Comparison of ENCODE assay signal across 2 fruit fly cellular contexts in the genomic region with DNA sequence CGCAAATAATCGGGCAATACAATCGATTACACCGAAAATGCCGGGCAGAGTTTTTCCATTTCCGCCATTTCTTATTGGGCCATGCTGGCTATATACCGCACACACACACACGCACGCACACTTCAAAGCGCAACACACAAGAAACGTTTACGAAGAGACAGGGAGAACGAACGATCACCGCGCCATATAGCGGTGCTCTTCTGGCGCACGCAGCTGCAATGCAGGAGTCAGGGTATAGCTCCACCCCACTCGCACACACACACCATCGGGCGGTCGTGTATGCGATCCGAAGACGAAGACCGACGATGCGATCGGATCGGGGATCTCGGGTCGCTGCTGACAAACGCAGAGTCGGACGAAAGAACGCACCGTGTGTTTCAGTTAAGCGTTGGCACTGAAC.
TF ChIP-seq lines count a peak whose summit lies in the region.

Gene wg, plus strand, starts transcription at position 378 of the 400 bp plus-strand sequence.

TF ChIP-seq in whole organism, embryonic, 481 proteins besides CTCF, POLR2A, EP300 and RAD21 (continued from another document and continues in another):
- TF ChIP-seq prd (optimal IDR thresholded peaks at IDR 0.05; lab: Kevin White, UChicago), result no peak
- peak; percentile 15; the same call in 1 of the 3 replicates for TF ChIP-seq prd (GFP tag; IDR thresholded peaks at IDR 0.05; lab: Robert Waterston, UW)
- no peak for TF ChIP-seq CG8944 (GFP tag; optimal IDR thresholded peaks at IDR 0.05; lab: Kevin White, UChicago)
- no peak for TF ChIP-seq CG31388 (GFP tag; optimal IDR thresholded peaks at IDR 0.05; lab: Kevin White, UChicago)
- TF ChIP-seq ato (GFP tag; IDR thresholded peaks at IDR 0.05; lab: Robert Waterston, UW; ENCODE audit: partially characterized antibody), result no peak
- no peak for TF ChIP-seq CG11695 (GFP tag; IDR thresholded peaks at IDR 0.05; lab: Robert Waterston, UW)
- no peak for TF ChIP-seq toy (GFP tag; IDR thresholded peaks at IDR 0.05; lab: Robert Waterston, UW)
- TF ChIP-seq CG12104 (GFP tag; optimal IDR thresholded peaks at IDR 0.05; lab: Kevin White, UChicago), result no peak
- TF ChIP-seq CG34422 (GFP tag; IDR thresholded peaks at IDR 0.05; lab: Robert Waterston, UW), result no peak
- no peak for TF ChIP-seq CG13775 (GFP tag; optimal IDR thresholded peaks at IDR 0.05; lab: Kevin White, UChicago)
- peak; percentile 14 for TF ChIP-seq CG2116 (GFP tag; optimal IDR thresholded peaks at IDR 0.05; lab: Kevin White, UChicago)
- no peak for TF ChIP-seq sima (GFP tag; optimal IDR thresholded peaks at IDR 0.05; lab: Kevin White, UChicago)
- TF ChIP-seq Ptx1 (GFP tag; IDR thresholded peaks at IDR 0.05; lab: Robert Waterston, UW), result no peak
- TF ChIP-seq CG18262 (tag; optimal IDR thresholded peaks at IDR 0.05; lab: Kevin White, UChicago), result peak; percentile 8
- peak; percentile 67; the same call in 2 of the 3 replicates for TF ChIP-seq Opbp (GFP tag; IDR thresholded peaks at IDR 0.05; lab: Robert Waterston, UW; ENCODE audit: partially characterized antibody)
- peak; percentile 7; the same call in 1 of the 2 replicates for TF ChIP-seq chm (GFP tag; IDR thresholded peaks at IDR 0.05; lab: Robert Waterston, UW)
- TF ChIP-seq Dll (GFP tag; IDR thresholded peaks at IDR 0.05; lab: Robert Waterston, UW; ENCODE audit: partially characterized antibody), result no peak
- TF ChIP-seq Hsf (GFP tag; optimal IDR thresholded peaks at IDR 0.05; lab: Kevin White, UChicago), result peak; percentile 5
- TF ChIP-seq CG14965 (GFP tag; optimal IDR thresholded peaks at IDR 0.05; lab: Kevin White, UChicago; ENCODE audit: borderline replicate concordance), result no peak
- no peak for TF ChIP-seq CG31365 (tag; optimal IDR thresholded peaks at IDR 0.05; lab: Kevin White, UChicago)
- TF ChIP-seq stc (GFP tag; IDR thresholded peaks at IDR 0.05; lab: Robert Waterston, UW), result no peak
- TF ChIP-seq CG8281 (tag; optimal IDR thresholded peaks at IDR 0.05; lab: Kevin White, UChicago), result no peak
- peak; percentile 99 for TF ChIP-seq CG8478 (optimal IDR thresholded peaks at IDR 0.05; lab: Kevin White, UChicago)
- no peak for TF ChIP-seq wor (GFP tag; IDR thresholded peaks at IDR 0.05; lab: Robert Waterston, UW)
- TF ChIP-seq CG6791 (GFP tag; IDR thresholded peaks at IDR 0.05; lab: Robert Waterston, UW; ENCODE audit: partially characterized antibody), result no peak
- TF ChIP-seq eve (GFP tag; optimal IDR thresholded peaks at IDR 0.05; lab: Kevin White, UChicago), result no peak
- TF ChIP-seq CG12219 (GFP tag; optimal IDR thresholded peaks at IDR 0.05; lab: Kevin White, UChicago), result no peak
- peak; percentile 32 for TF ChIP-seq stwl (tag; optimal IDR thresholded peaks at IDR 0.05; lab: Kevin White, UChicago)
- TF ChIP-seq sens-2 (GFP tag; IDR thresholded peaks at IDR 0.05; lab: Robert Waterston, UW), result no peak
- TF ChIP-seq Hr39 (optimal IDR thresholded peaks at IDR 0.05; lab: Kevin White, UChicago), result no peak
- no peak for TF ChIP-seq fru (optimal IDR thresholded peaks at IDR 0.05; lab: Kevin White, UChicago)
- 0 out of 3 replicates have a peak, but pooled peaks have one; percentile 40 for TF ChIP-seq CG7963 (GFP tag; IDR thresholded peaks at IDR 0.05; lab: Robert Waterston, UW; ENCODE audit: partially characterized antibody)
- peak; percentile 29; the same call in 1 of the 2 replicates for TF ChIP-seq NFAT (GFP tag; IDR thresholded peaks at IDR 0.05; lab: Robert Waterston, UW)
- TF ChIP-seq Kr (GFP tag; optimal IDR thresholded peaks at IDR 0.05; lab: Kevin White, UChicago), result peak; percentile 27
- TF ChIP-seq CG4360 (GFP tag; IDR thresholded peaks at IDR 0.05; lab: Robert Waterston, UW), result no peak
- TF ChIP-seq repo (GFP tag; optimal IDR thresholded peaks at IDR 0.05; lab: Kevin White, UChicago), result peak; percentile 12
- TF ChIP-seq CG7987 (GFP tag; optimal IDR thresholded peaks at IDR 0.05; lab: Kevin White, UChicago), result peak; percentile 24
- TF ChIP-seq Atf3 (GFP tag; optimal IDR thresholded peaks at IDR 0.05; lab: Kevin White, UChicago), result no peak
- no peak for TF ChIP-seq CG31441 (GFP tag; IDR thresholded peaks at IDR 0.05; lab: Robert Waterston, UW)
- TF ChIP-seq caup (GFP tag; optimal IDR thresholded peaks at IDR 0.05; lab: Kevin White, UChicago; ENCODE audit: severe bottlenecking), result peak; percentile 31
- no peak for TF ChIP-seq Dad (GFP tag; optimal IDR thresholded peaks at IDR 0.05; lab: Kevin White, UChicago)
- peak; percentile 33 for TF ChIP-seq grn (GFP tag; optimal IDR thresholded peaks at IDR 0.05; lab: Kevin White, UChicago)
- TF ChIP-seq usp (GFP tag; optimal IDR thresholded peaks at IDR 0.05; lab: Kevin White, UChicago), result no peak
- TF ChIP-seq Ravus (GFP tag; IDR thresholded peaks at IDR 0.05; lab: Robert Waterston, UW), result no peak
- no peak for TF ChIP-seq Mad (GFP tag; optimal IDR thresholded peaks at IDR 0.05; lab: Kevin White, UChicago)
- no peak for TF ChIP-seq CG18011 (GFP tag; optimal IDR thresholded peaks at IDR 0.05; lab: Kevin White, UChicago)
- no peak for TF ChIP-seq Bteb2 (GFP tag; optimal IDR thresholded peaks at IDR 0.05; lab: Kevin White, UChicago)
- no peak for TF ChIP-seq ken (GFP tag; IDR thresholded peaks at IDR 0.05; lab: Robert Waterston, UW)
- TF ChIP-seq aop (GFP tag; IDR thresholded peaks at IDR 0.05; lab: Robert Waterston, UW), result peak; percentile 37; the same call in 1 of the 2 replicates
- no peak for TF ChIP-seq CG14860 (GFP tag; IDR thresholded peaks at IDR 0.05; lab: Robert Waterston, UW; ENCODE audit: partially characterized antibody)
- TF ChIP-seq bbx (GFP tag; IDR thresholded peaks at IDR 0.05; lab: Robert Waterston, UW; ENCODE audit: partially characterized antibody), result peak; percentile 49
- no peak for TF ChIP-seq zen2 (GFP tag; IDR thresholded peaks at IDR 0.05; lab: Robert Waterston, UW; ENCODE audit: partially characterized antibody)
- peak in 1 of 2 experiments; percentile 14 for TF ChIP-seq Hr51 (GFP tag; optimal IDR thresholded peaks at IDR 0.05; lab: Kevin White, UChicago)
- TF ChIP-seq YL-1 (GFP tag; optimal IDR thresholded peaks at IDR 0.05; lab: Kevin White, UChicago), result no peak
- TF ChIP-seq lov (optimal IDR thresholded peaks at IDR 0.05; lab: Kevin White, UChicago), result no peak
- TF ChIP-seq lov (GFP tag; IDR thresholded peaks at IDR 0.05; lab: Robert Waterston, UW), result no peak
- 0 out of 3 replicates have a peak, but pooled peaks have one; percentile 37 for TF ChIP-seq sr (GFP tag; IDR thresholded peaks at IDR 0.05; lab: Robert Waterston, UW)
- no peak for TF ChIP-seq CG14710 (tag; optimal IDR thresholded peaks at IDR 0.05; lab: Kevin White, UChicago)
- TF ChIP-seq Lpt (GFP tag; optimal IDR thresholded peaks at IDR 0.05; lab: Kevin White, UChicago), result peak; percentile 62
- TF ChIP-seq CG6854 (GFP tag; optimal IDR thresholded peaks at IDR 0.05; lab: Kevin White, UChicago), result no peak
- TF ChIP-seq ase (GFP tag; IDR thresholded peaks at IDR 0.05; lab: Robert Waterston, UW), result no peak
- TF ChIP-seq fd3F (GFP tag; optimal IDR thresholded peaks at IDR 0.05; lab: Kevin White, UChicago), result no peak
- TF ChIP-seq CG6254 (GFP tag; optimal IDR thresholded peaks at IDR 0.05; lab: Kevin White, UChicago), result no peak

TF ChIP-seq in whole organism, prepupa, 60 proteins besides CTCF, POLR2A, EP300 and RAD21 (continued from another document):
- TF ChIP-seq OdsH (GFP tag; optimal IDR thresholded peaks at IDR 0.05; lab: Kevin White, UChicago), result peak; percentile 10
- TF ChIP-seq Gug (GFP tag; IDR thresholded peaks at IDR 0.05; lab: Robert Waterston, UW), result no peak
- TF ChIP-seq achi (GFP tag; optimal IDR thresholded peaks at IDR 0.05; lab: Kevin White, UChicago), result no peak
- TF ChIP-seq CG6276 (GFP tag; optimal IDR thresholded peaks at IDR 0.05; lab: Kevin White, UChicago), result no peak
- peak; percentile 7 for TF ChIP-seq CG7368 (GFP tag; optimal IDR thresholded peaks at IDR 0.05; lab: Kevin White, UChicago)
- TF ChIP-seq CG1621 (tag; optimal IDR thresholded peaks at IDR 0.05; lab: Kevin White, UChicago), result peak; percentile 52
- no peak for TF ChIP-seq CG10669 (GFP tag; optimal IDR thresholded peaks at IDR 0.05; lab: Kevin White, UChicago)
- TF ChIP-seq lz (GFP tag; optimal IDR thresholded peaks at IDR 0.05; lab: Kevin White, UChicago), result no peak
- TF ChIP-seq CG9139 (GFP tag; optimal IDR thresholded peaks at IDR 0.05; lab: Kevin White, UChicago), result no peak
- TF ChIP-seq CG6854 (GFP tag; optimal IDR thresholded peaks at IDR 0.05; lab: Kevin White, UChicago), result no peak
- no peak for TF ChIP-seq CG8319 (GFP tag; optimal IDR thresholded peaks at IDR 0.05; lab: Kevin White, UChicago)
- peak; percentile 9 for TF ChIP-seq svp (GFP tag; lab: Kevin White, UChicago)
- no peak for TF ChIP-seq topi (GFP tag; optimal IDR thresholded peaks at IDR 0.05; lab: Kevin White, UChicago)
- TF ChIP-seq Ets21C (GFP tag; optimal IDR thresholded peaks at IDR 0.05; lab: Kevin White, UChicago), result no peak
- TF ChIP-seq CG8632 (GFP tag; optimal IDR thresholded peaks at IDR 0.05; lab: Kevin White, UChicago), result no peak
- peak; percentile 33 to 36 for TF ChIP-seq ss (GFP tag; optimal IDR thresholded peaks at IDR 0.05; lab: Kevin White, UChicago)
- no peak for TF ChIP-seq Ets96B (tag; optimal IDR thresholded peaks at IDR 0.05; lab: Kevin White, UChicago)
- TF ChIP-seq Met (GFP tag; optimal IDR thresholded peaks at IDR 0.05; lab: Kevin White, UChicago), result no peak
- no peak for TF ChIP-seq net (GFP tag; optimal IDR thresholded peaks at IDR 0.05; lab: Kevin White, UChicago)
- TF ChIP-seq CG3032 (tag; optimal IDR thresholded peaks at IDR 0.05; lab: Kevin White, UChicago), result no peak
- TF ChIP-seq fkh (GFP tag; optimal IDR thresholded peaks at IDR 0.05; lab: Kevin White, UChicago), result peak; percentile 63
- no peak for TF ChIP-seq CG11762 (GFP tag; optimal IDR thresholded peaks at IDR 0.05; lab: Kevin White, UChicago; ENCODE audit: insufficient read depth)
- no peak for TF ChIP-seq Sox102F (GFP tag; optimal IDR thresholded peaks at IDR 0.05; lab: Kevin White, UChicago)
- peak; percentile 23 for TF ChIP-seq esn (GFP tag; optimal IDR thresholded peaks at IDR 0.05; lab: Kevin White, UChicago)
- TF ChIP-seq salr (GFP tag; optimal IDR thresholded peaks at IDR 0.05; lab: Kevin White, UChicago), result no peak
- TF ChIP-seq Hr38 (GFP tag; optimal IDR thresholded peaks at IDR 0.05; lab: Kevin White, UChicago), result no peak
- TF ChIP-seq Smox (GFP tag; optimal IDR thresholded peaks at IDR 0.05; lab: Kevin White, UChicago), result no peak
- TF ChIP-seq dac (GFP tag; optimal IDR thresholded peaks at IDR 0.05; lab: Kevin White, UChicago), result no peak
- TF ChIP-seq acj6 (GFP tag; optimal IDR thresholded peaks at IDR 0.05; lab: Kevin White, UChicago), result no peak
- no peak for TF ChIP-seq vri (GFP tag; optimal IDR thresholded peaks at IDR 0.05; lab: Kevin White, UChicago)
- TF ChIP-seq CG6808 (GFP tag; optimal IDR thresholded peaks at IDR 0.05; lab: Kevin White, UChicago), result no peak
- no peak for TF ChIP-seq CG15336 (GFP tag; IDR thresholded peaks at IDR 0.05; lab: Robert Waterston, UW)
- no peak for TF ChIP-seq fd85E (GFP tag; optimal IDR thresholded peaks at IDR 0.05; lab: Kevin White, UChicago)
